Fruit fly (Drosophila melanogaster) whole organism, embryonic: ENCODE data around the gene msb1l.

ENCODE experiments used
- Antp ChIP-seq: fragments of 200-800 bp; sonication (Bioruptor generic); optimal IDR thresholded peaks from 3 replicates; lab custom pipeline; 2016; ENCODE audit warnings: missing biosample characterization, missing genetic modification characterization
- Asciz ChIP-seq: fragments of 200-800 bp; sonication (Bioruptor generic); optimal IDR thresholded peaks from 2 replicates; lab custom pipeline; 2017; ENCODE audit warnings: missing biosample characterization, mild to moderate bottlenecking, missing genetic modification characterization, missing genetic modification reagents
- Awh ChIP-seq: fragments of 200-800 bp; sonication (Bioruptor generic); IDR thresholded peaks from 2 replicates; pipeline ENCODE4, ENCODE4 v1.3.6; 2022; ENCODE audit warnings: missing biosample characterization, missing genetic modification characterization
- Blimp-1 ChIP-seq: fragments of 200-800 bp; sonication (Bioruptor generic); optimal IDR thresholded peaks from 3 replicates; lab custom pipeline; 2018; ENCODE audit warnings: missing biosample characterization, missing genetic modification characterization, mild to moderate bottlenecking, moderate library complexity, missing genetic modification reagents
- CG11456 ChIP-seq: fragments of 200-800 bp; sonication (Bioruptor generic); IDR thresholded peaks from 3 replicates; pipeline ENCODE4 v1.3.6; 2022; ENCODE audit warnings: missing biosample characterization, missing genetic modification characterization
- CG11696 ChIP-seq: fragments of 200-800 bp; sonication (Bioruptor generic); IDR thresholded peaks from 2 replicates; pipeline ENCODE4 v1.3.6; 2022; ENCODE audit warnings: missing biosample characterization, missing genetic modification characterization
- CG12071 ChIP-seq: fragments of 200-800 bp; sonication (Bioruptor generic); optimal IDR thresholded peaks from 3 replicates; lab custom pipeline; 2018; ENCODE audit warnings: missing biosample characterization, mild to moderate bottlenecking, missing genetic modification characterization
- CG12744 ChIP-seq: fragments of 200-800 bp; sonication (Bioruptor generic); optimal IDR thresholded peaks from 2 replicates; lab custom pipeline; 2016; ENCODE audit warnings: missing biosample characterization, missing genetic modification characterization
- CG15479 ChIP-seq: fragments of 200-800 bp; sonication (Bioruptor generic); optimal IDR thresholded peaks from 3 replicates; lab custom pipeline; 2019; ENCODE audit warnings: missing biosample characterization, mild to moderate bottlenecking, missing genetic modification characterization, moderate library complexity
- CG15514 ChIP-seq: fragments of 200-800 bp; sonication (Bioruptor generic); optimal IDR thresholded peaks from 3 replicates; lab custom pipeline; 2017; ENCODE audit warnings: missing biosample characterization, missing genetic modification characterization, mild to moderate bottlenecking, moderate library complexity, missing genetic modification reagents
- CG17385 ChIP-seq: fragments of 200-800 bp; sonication (Bioruptor generic); optimal IDR thresholded peaks from 3 replicates; lab custom pipeline; 2018; ENCODE audit warnings: missing biosample characterization, mild to moderate bottlenecking, missing genetic modification characterization
- CG1792 ChIP-seq: fragments of 200-800 bp; sonication (Bioruptor generic); optimal IDR thresholded peaks from 2 replicates; lab custom pipeline; 2016; ENCODE audit warnings: missing biosample characterization, missing genetic modification characterization
- CG2199 ChIP-seq: fragments of 200-800 bp; sonication (Bioruptor generic); IDR thresholded peaks from 3 replicates; pipeline ENCODE4 v1.3.6; 2022; ENCODE audit warnings: missing biosample characterization, missing genetic modification characterization
- CG2712 ChIP-seq: fragments of 200-800 bp; optimal IDR thresholded peaks from 3 replicates; lab custom pipeline; 2019; ENCODE audit warnings: missing biosample characterization, mild to moderate bottlenecking, missing genetic modification characterization, moderate library complexity
- CG31224 ChIP-seq: fragments of 200-800 bp; sonication (Bioruptor generic); IDR thresholded peaks from 2 replicates; pipeline ENCODE4 v1.3.6; 2022; ENCODE audit warnings: missing biosample characterization, missing genetic modification characterization
- CG31388 ChIP-seq: fragments of 200-800 bp; sonication (Bioruptor generic); optimal IDR thresholded peaks from 2 replicates; lab custom pipeline; 2016; ENCODE audit warnings: missing biosample characterization, missing genetic modification characterization
- CG3163 ChIP-seq: fragments of 200-800 bp; sonication (Bioruptor generic); optimal IDR thresholded peaks from 3 replicates; lab custom pipeline; 2016; ENCODE audit warnings: missing biosample characterization, missing genetic modification characterization
- CG4707 ChIP-seq: fragments of 200-800 bp; sonication (Bioruptor generic); optimal IDR thresholded peaks from 2 replicates; lab custom pipeline; 2018; ENCODE audit warnings: missing biosample characterization, mild to moderate bottlenecking, missing genetic modification characterization, moderate library complexity
- CG5245 ChIP-seq: fragments of 200-800 bp; sonication (Bioruptor generic); optimal IDR thresholded peaks from 3 replicates; lab custom pipeline; 2016; ENCODE audit warnings: missing biosample characterization, missing genetic modification characterization
- CG6254 ChIP-seq: fragments of 200-800 bp; sonication (Bioruptor generic); optimal IDR thresholded peaks from 3 replicates; lab custom pipeline; 2017; ENCODE audit warnings: mild to moderate bottlenecking, missing biosample characterization, missing genetic modification reagents, missing genetic modification characterization
- CG6854 ChIP-seq: fragments of 200-800 bp; sonication (Bioruptor generic); optimal IDR thresholded peaks from 3 replicates; lab custom pipeline; 2017; ENCODE audit warnings: missing biosample characterization, mild to moderate bottlenecking, missing genetic modification characterization
- CG7839 ChIP-seq: fragments of 200-800 bp; sonication (Bioruptor generic); optimal IDR thresholded peaks from 3 replicates; lab custom pipeline; 2018; ENCODE audit warnings: missing biosample characterization, mild to moderate bottlenecking, missing genetic modification characterization, moderate library complexity
- CG7928 ChIP-seq: fragments of 200-800 bp; sonication (Bioruptor generic); optimal IDR thresholded peaks from 2 replicates; lab custom pipeline; 2017; ENCODE audit warnings: missing biosample characterization, mild to moderate bottlenecking, missing genetic modification characterization
- CG9215 ChIP-seq: fragments of 200-800 bp; sonication (Bioruptor generic); IDR thresholded peaks from 2 replicates; pipeline ENCODE4 v1.3.6; 2022; ENCODE audit warnings: missing biosample characterization, missing genetic modification characterization
- CG9437 ChIP-seq: fragments of 200-800 bp; sonication (Bioruptor generic); optimal IDR thresholded peaks from 2 replicates; lab custom pipeline; 2018; ENCODE audit warnings: missing biosample characterization, mild to moderate bottlenecking, missing genetic modification characterization
- Chrac-16 ChIP-seq: fragments of 200-800 bp; sonication (Bioruptor generic); optimal IDR thresholded peaks from 3 replicates; lab custom pipeline; 2016; ENCODE audit warnings: missing biosample characterization, missing genetic modification characterization
- CrebB ChIP-seq: fragments of 200-800 bp; sonication (Bioruptor generic); optimal IDR thresholded peaks from 3 replicates; lab custom pipeline; 2018; ENCODE audit warnings: missing biosample characterization, mild to moderate bottlenecking, missing genetic modification characterization
- Dip2 ChIP-seq: fragments of 200-800 bp; sonication (Bioruptor generic); IDR thresholded peaks from 2 replicates; pipeline ENCODE4 v1.3.6; 2022; ENCODE audit warnings: missing biosample characterization, missing genetic modification characterization
- Dref ChIP-seq: fragments of 200-800 bp; sonication (Bioruptor generic); IDR thresholded peaks from 2 replicates; pipeline ENCODE4 v1.3.6; 2022; ENCODE audit warnings: missing biosample characterization, missing genetic modification characterization
- Fer3 ChIP-seq: fragments of 200-800 bp; sonication (Bioruptor generic); optimal IDR thresholded peaks from 2 replicates; lab custom pipeline; 2018; ENCODE audit warnings: missing biosample characterization, mild to moderate bottlenecking, missing genetic modification characterization, moderate library complexity
- Hand ChIP-seq: fragments of 200-800 bp; sonication (Bioruptor generic); optimal IDR thresholded peaks from 2 replicates; lab custom pipeline; 2017; ENCODE audit warnings: mild to moderate bottlenecking, missing biosample characterization, missing genetic modification reagents, missing genetic modification characterization
- Jarid2 ChIP-seq: fragments of 200-800 bp; sonication (Bioruptor generic); optimal IDR thresholded peaks from 3 replicates; lab custom pipeline; 2017; ENCODE audit warnings: mild to moderate bottlenecking, missing biosample characterization, missing genetic modification reagents, missing genetic modification characterization
- Meics ChIP-seq: fragments of 200-800 bp; sonication (Bioruptor generic); optimal IDR thresholded peaks from 2 replicates; lab custom pipeline; 2017; ENCODE audit warnings: missing biosample characterization, mild to moderate bottlenecking, missing genetic modification characterization
- YL-1 ChIP-seq: fragments of 200-800 bp; sonication (Bioruptor generic); optimal IDR thresholded peaks from 3 replicates; lab custom pipeline; 2017; ENCODE audit warnings: missing biosample characterization, mild to moderate bottlenecking, missing genetic modification characterization
- amos ChIP-seq: fragments of 200-800 bp; sonication (Bioruptor generic); IDR thresholded peaks from 2 replicates; pipeline ENCODE4 v1.3.6; 2022; ENCODE audit warnings: missing biosample characterization, missing genetic modification characterization; ENCODE audit not compliant: partially characterized antibody
- btn ChIP-seq: fragments of 200-800 bp; sonication (Bioruptor generic); optimal IDR thresholded peaks from 2 replicates; lab custom pipeline; 2016; ENCODE audit warnings: missing biosample characterization, missing genetic modification characterization
- dan ChIP-seq: fragments of 200-800 bp; sonication (Bioruptor generic); IDR thresholded peaks from 2 replicates; pipeline ENCODE4 v1.3.6; 2022; ENCODE audit warnings: missing biosample characterization, missing genetic modification characterization
- eyg ChIP-seq: fragments of 200-800 bp; sonication (Bioruptor generic); optimal IDR thresholded peaks from 3 replicates; lab custom pipeline; 2016; ENCODE audit warnings: missing biosample characterization, missing genetic modification characterization
- fu2 ChIP-seq: fragments of 200-800 bp; sonication (Bioruptor generic); optimal IDR thresholded peaks from 2 replicates; lab custom pipeline; 2016; ENCODE audit warnings: missing biosample characterization, missing genetic modification characterization
- ham ChIP-seq: fragments of 200-800 bp; sonication (Bioruptor generic); IDR thresholded peaks from 2 replicates; pipeline ENCODE4 v1.3.6; 2022; ENCODE audit warnings: missing biosample characterization, missing genetic modification characterization
- lbe ChIP-seq: fragments of 200-800 bp; sonication (Bioruptor generic); optimal IDR thresholded peaks from 2 replicates; lab custom pipeline; 2016; ENCODE audit warnings: missing biosample characterization, mild to moderate bottlenecking, missing genetic modification characterization
- mam ChIP-seq: fragments of 200-800 bp; sonication (Bioruptor generic); optimal IDR thresholded peaks from 3 replicates; lab custom pipeline; 2016; ENCODE audit warnings: missing biosample characterization, missing genetic modification characterization
- org-1 ChIP-seq: fragments of 200-800 bp; sonication (Bioruptor generic); optimal IDR thresholded peaks from 2 replicates; lab custom pipeline; 2017; ENCODE audit warnings: missing biosample characterization, missing genetic modification characterization
- pho ChIP-seq: fragments of 200-800 bp; sonication (Bioruptor generic); optimal IDR thresholded peaks from 2 replicates; lab custom pipeline; 2016; ENCODE audit warnings: missing biosample characterization, missing genetic modification characterization
- pnt ChIP-seq: fragments of 200-800 bp; sonication (Bioruptor generic); optimal IDR thresholded peaks from 3 replicates; lab custom pipeline; 2016; ENCODE audit warnings: missing biosample characterization, missing genetic modification characterization
- pum ChIP-seq: fragments of 200-800 bp; sonication (Bioruptor generic); optimal IDR thresholded peaks from 2 replicates; lab custom pipeline; 2016; ENCODE audit warnings: missing biosample characterization, missing genetic modification characterization
- rib ChIP-seq: fragments of 200-800 bp; sonication (Bioruptor generic); IDR thresholded peaks from 2 replicates; pipeline ENCODE4 v1.3.6; 2022; ENCODE audit warnings: missing biosample characterization, missing genetic modification characterization
- tll ChIP-seq, 2 experiments: fragments of 200-800 bp in 1 of 2; fragments of >200 bp in 1 of 2; sonication (Bioruptor generic) in 1 of 2; optimal IDR thresholded peaks; 2 replicates each; lab custom pipeline; 2017 to 2019; ENCODE audit warnings: missing biosample characterization in 2 of 2, missing genetic modification characterization in 2 of 2, mild to moderate bottlenecking in 1 of 2, moderate library complexity in 1 of 2
- toy ChIP-seq: fragments of 200-800 bp; sonication (Bioruptor generic); IDR thresholded peaks from 2 replicates; pipeline ENCODE4 v1.3.6; 2022; ENCODE audit warnings: missing biosample characterization, missing genetic modification characterization
- usp ChIP-seq: fragments of >200 bp; optimal IDR thresholded peaks from 2 replicates; lab custom pipeline; 2017; ENCODE audit warnings: missing biosample characterization, missing genetic modification characterization
- wek ChIP-seq: fragments of 200-800 bp; sonication (Bioruptor generic); optimal IDR thresholded peaks from 3 replicates; lab custom pipeline; 2018; ENCODE audit warnings: missing biosample characterization, mild to moderate bottlenecking, missing genetic modification characterization, moderate library complexity

The msb1l gene

dm6 chr2L:19576299-19576971 lies 1.1 kb upstream of the msb1l start (continued):
- TF ChIP-seq CG15479 (GFP tag; lab: Kevin White, UChicago) (peak; percentile 93), CG11456 (GFP tag; lab: Robert Waterston, UW) (no peak), CG2199 (GFP tag; lab: Robert Waterston, UW) (no peak), fu2 (GFP tag; lab: Kevin White, UChicago) (no peak), CG11696 (no peak), CG7839 (tag; lab: Kevin White, UChicago) (no peak), CG2712 (tag; lab: Kevin White, UChicago) (no peak), CG7928 (no peak), pho (GFP tag; lab: Kevin White, UChicago) (no peak), CG12071 (GFP tag; lab: Kevin White, UChicago) (peak; percentile 11), CG9437 (GFP tag; lab: Kevin White, UChicago) (no peak), pum (no peak), rib (GFP tag; lab: Robert Waterston, UW) (no peak), CG17385 (GFP tag; lab: Kevin White, UChicago) (no peak), CG9215 (GFP tag; lab: Robert Waterston, UW) (no peak), Dref (GFP tag; lab: Robert Waterston, UW) (no peak), dan (GFP tag; lab: Robert Waterston, UW) (no peak), amos (GFP tag; lab: Robert Waterston, UW) (no peak), Dip2 (GFP tag; lab: Robert Waterston, UW) (no peak), CrebB (tag; lab: Kevin White, UChicago) (no peak), wek (GFP tag; lab: Kevin White, UChicago) (no peak), Blimp-1 (GFP tag; lab: Kevin White, UChicago) (peak; percentile 5), ham (GFP tag; lab: Robert Waterston, UW) (no peak), Jarid2 (GFP tag; lab: Kevin White, UChicago) (no peak), CG15514 (GFP tag; lab: Kevin White, UChicago) (no peak), org-1 (GFP tag; lab: Kevin White, UChicago) (no peak), usp (GFP tag; lab: Kevin White, UChicago) (no peak), CG6854 (GFP tag; lab: Kevin White, UChicago) (no peak), Asciz (GFP tag; lab: Kevin White, UChicago) (peak; percentile 10), Fer3 (tag; lab: Kevin White, UChicago) (no peak), toy (GFP tag; lab: Robert Waterston, UW) (no peak), lbe (GFP tag; lab: Kevin White, UChicago) (peak; percentile 38), Chrac-16 (GFP tag; lab: Kevin White, UChicago) (no peak), CG12744 (GFP tag; lab: Kevin White, UChicago) (no peak), CG31388 (GFP tag; lab: Kevin White, UChicago) (no peak), Antp (no peak), Awh (no peak), eyg (GFP tag; lab: Kevin White, UChicago) (no peak), CG6254 (no peak), Hand (no peak), Meics (GFP tag; lab: Kevin White, UChicago) (no peak), CG1792 (GFP tag; lab: Kevin White, UChicago) (no peak), tll (GFP tag; optimal IDR thresholded peaks at IDR 0.05; lab: Kevin White, UChicago) (peak in 1 of 2 experiments; percentile 60), CG5245 (GFP tag; lab: Kevin White, UChicago) (no peak), CG4707 (GFP tag; lab: Kevin White, UChicago) (no peak), YL-1 (GFP tag; lab: Kevin White, UChicago) (peak; percentile 18), btn (GFP tag; lab: Kevin White, UChicago) (peak; percentile 3), CG3163 (GFP tag; lab: Kevin White, UChicago) (no peak), mam (no peak), CG31224 (GFP tag; lab: Robert Waterston, UW) (no peak), pnt (GFP tag; lab: Kevin White, UChicago) (peak; percentile 10)
